Fruit fly (Drosophila melanogaster) whole organism, wandering third instar larva: ENCODE data around the gene Tbh.

ENCODE experiments used
- Hr78 ChIP-seq: fragments of >200 bp; optimal IDR thresholded peaks from 2 replicates; lab custom pipeline; 2017; ENCODE audit warnings: missing biosample characterization, missing genetic modification characterization
- brk ChIP-seq: fragments of 200-800 bp; sonication (Bioruptor generic); optimal IDR thresholded peaks from 2 replicates; lab custom pipeline; 2016; ENCODE audit warnings: missing biosample characterization, mild to moderate bottlenecking, missing genetic modification characterization
- ey ChIP-seq: fragments of 200-800 bp; sonication (Bioruptor generic); optimal IDR thresholded peaks from 2 replicates; lab custom pipeline; 2016; ENCODE audit warnings: missing biosample characterization, missing genetic modification characterization
- fru ChIP-seq: fragments of 200-800 bp; sonication (Bioruptor generic); optimal IDR thresholded peaks from 3 replicates; lab custom pipeline; 2016; ENCODE audit warnings: missing biosample characterization, mild to moderate bottlenecking, missing genetic modification characterization
- tai ChIP-seq: sonication (Bioruptor generic); optimal IDR thresholded peaks from 2 replicates; lab custom pipeline; 2016; ENCODE audit warnings: missing biosample characterization, missing genetic modification characterization
- usp ChIP-seq: fragments of >200 bp; optimal IDR thresholded peaks from 2 replicates; lab custom pipeline; 2017; ENCODE audit warnings: missing biosample characterization, missing genetic modification characterization

DNA sequence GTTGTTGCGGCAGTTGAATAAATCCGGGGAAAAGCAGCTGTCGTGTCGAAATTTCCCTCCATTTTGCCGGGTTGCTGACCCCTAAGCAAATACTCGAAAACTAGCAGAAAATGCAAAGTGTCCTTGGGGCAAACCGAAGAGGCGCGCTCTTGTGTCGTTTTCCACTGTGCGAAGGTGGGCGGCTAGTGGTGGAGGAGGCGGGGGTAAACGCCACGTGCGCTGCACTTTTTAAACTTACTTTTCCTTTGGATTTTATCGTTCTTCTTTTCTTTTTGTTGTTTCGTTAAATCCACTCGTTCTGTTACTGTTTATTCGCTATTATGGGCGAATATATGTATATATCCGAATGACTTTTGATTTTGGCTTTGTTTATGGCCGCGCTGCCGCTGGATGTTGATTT is 64.1 kb downstream of the Tbh start:
- TF ChIP-seq fru (GFP tag; lab: Kevin White, UChicago) (no peak), brk (GFP tag; lab: Kevin White, UChicago) (no peak), usp (no peak), ey (GFP tag; lab: Kevin White, UChicago) (no peak), Hr78 (GFP tag; lab: Kevin White, UChicago) (no peak), tai (no peak)
